Fruit fly (Drosophila melanogaster): ENCODE results near the gene CG2898.

DNA sequence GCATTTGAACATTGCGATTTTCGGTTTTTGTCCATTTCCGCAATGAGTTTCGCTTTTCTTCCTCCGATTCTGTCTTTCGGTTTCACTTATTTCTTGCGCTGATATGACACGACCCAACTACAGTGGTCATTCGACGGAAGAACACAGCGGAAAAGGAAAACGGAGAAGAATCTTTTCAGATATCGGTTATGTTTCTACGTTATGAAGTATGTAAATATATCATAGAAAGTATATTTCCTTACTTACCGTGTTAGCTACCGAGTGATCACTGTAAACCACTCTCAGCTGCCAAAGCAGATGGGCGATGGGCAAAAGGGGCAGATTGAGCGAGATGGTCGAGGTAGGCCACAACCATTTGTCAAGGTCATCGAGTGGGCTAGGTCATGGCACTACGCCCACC is 12.5 kb downstream of the CG2898 start:
- TF ChIP-seq CTCF (optimal IDR thresholded peaks at IDR 0.05) (no peak), CG8478 (optimal IDR thresholded peaks at IDR 0.05) (no peak)
